Worm (Caenorhabditis elegans) whole organism, mixed stage, embryonic: Measurements from ENCODE around the gene W08F4.13.
A peak's percentile ranks its signal among the peaks of the same experiment; 100 is the strongest.
"Not testable (repeated sequence)": the region's sequence is repeated elsewhere in the genome, so short reads cannot be mapped to it uniquely, and the experiment has no call there.

Source experiments
- M03D4.4 ChIP-seq: sonication (generic microtip); optimal IDR thresholded peaks from 2 replicates; lab custom pipeline; 2017; ENCODE audit warnings: mild to moderate bottlenecking, missing genetic modification characterization, missing compliant biosample characterization
- bed-3 ChIP-seq: fragments of 200-800 bp; sonication (Bioruptor generic); optimal IDR thresholded peaks from 3 replicates; lab custom pipeline; 2018; ENCODE audit warnings: mild to moderate bottlenecking, missing genetic modification characterization, moderate library complexity, missing compliant biosample characterization
- blmp-1 ChIP-seq: fragments of 150-350 bp; optimal IDR thresholded peaks from 2 replicates; lab custom pipeline; 2014; ENCODE audit warnings: missing biosample characterization, missing genetic modification characterization
- ceh-39 ChIP-seq: fragments of 150-350 bp; optimal IDR thresholded peaks from 2 replicates; lab custom pipeline; 2014; ENCODE audit warnings: missing biosample characterization, missing genetic modification characterization
- ceh-43 ChIP-seq: fragments of 200-800 bp; sonication (Bioruptor generic); optimal IDR thresholded peaks from 2 replicates; lab custom pipeline; 2018; ENCODE audit warnings: mild to moderate bottlenecking, missing genetic modification characterization, moderate library complexity, missing compliant biosample characterization
- ceh-83 ChIP-seq: fragments of 200-800 bp; sonication (Bioruptor generic); optimal IDR thresholded peaks from 2 replicates; lab custom pipeline; 2018; ENCODE audit warnings: mild to moderate bottlenecking, missing genetic modification characterization, missing compliant biosample characterization
- ces-1 ChIP-seq: fragments of 150-350 bp; optimal IDR thresholded peaks from 2 replicates; lab custom pipeline; 2014; ENCODE audit warnings: missing biosample characterization, missing genetic modification reagents, missing genetic modification characterization
- cnd-1 ChIP-seq: fragments of 200-800 bp; sonication (Bioruptor generic); optimal IDR thresholded peaks from 2 replicates; lab custom pipeline; 2018; ENCODE audit warnings: mild to moderate bottlenecking, missing genetic modification characterization, missing compliant biosample characterization
- drap-1 ChIP-seq: fragments of 200-800 bp; sonication (Bioruptor generic); optimal IDR thresholded peaks from 3 replicates; lab custom pipeline; 2018; ENCODE audit warnings: mild to moderate bottlenecking, missing genetic modification characterization, missing compliant biosample characterization
- elt-1 ChIP-seq: sonication (generic microtip); optimal IDR thresholded peaks from 2 replicates; lab custom pipeline; 2017; ENCODE audit warnings: missing genetic modification characterization, mild to moderate bottlenecking, missing compliant biosample characterization, antibody characterized with exemption, moderate library complexity, borderline replicate concordance; ENCODE audit not compliant: insufficient read depth
- elt-3 ChIP-seq: fragments of 150-350 bp; optimal IDR thresholded peaks from 2 replicates; lab custom pipeline; 2014; ENCODE audit warnings: missing biosample characterization, missing genetic modification characterization
- flh-1 ChIP-seq: fragments of 200-800 bp; sonication (Bioruptor generic); optimal IDR thresholded peaks from 2 replicates; lab custom pipeline; 2018; ENCODE audit warnings: mild to moderate bottlenecking, missing genetic modification characterization, moderate library complexity, missing compliant biosample characterization
- ham-2 ChIP-seq: fragments of 200-800 bp; sonication (Bioruptor generic); optimal IDR thresholded peaks from 2 replicates; lab custom pipeline; 2018; ENCODE audit warnings: mild to moderate bottlenecking, missing genetic modification characterization, missing compliant biosample characterization
- hlh-1 ChIP-seq: fragments of 150-350 bp; optimal IDR thresholded peaks from 2 replicates; lab custom pipeline; 2014; ENCODE audit warnings: missing biosample characterization, missing genetic modification reagents, missing genetic modification characterization
- lin-13 ChIP-seq: fragments of 150-350 bp; optimal IDR thresholded peaks from 2 replicates; lab custom pipeline; 2014; ENCODE audit warnings: missing biosample characterization, missing genetic modification characterization
- lin-32 ChIP-seq: fragments of 200-800 bp; sonication (Bioruptor generic); optimal IDR thresholded peaks from 2 replicates; lab custom pipeline; 2018; ENCODE audit warnings: mild to moderate bottlenecking, missing genetic modification characterization, missing compliant biosample characterization
- lsy-2 ChIP-seq: fragments of 150-350 bp; optimal IDR thresholded peaks from 2 replicates; lab custom pipeline; 2014; ENCODE audit warnings: missing biosample characterization, missing genetic modification characterization
- mab-5 ChIP-seq: fragments of 150-350 bp; optimal IDR thresholded peaks from 2 replicates; lab custom pipeline; 2014; ENCODE audit warnings: missing biosample characterization, missing genetic modification characterization
- mep-1 ChIP-seq: fragments of 150-350 bp; optimal IDR thresholded peaks from 2 replicates; lab custom pipeline; 2017; ENCODE audit warnings: missing biosample characterization, missing genetic modification reagents, missing genetic modification characterization, inconsistent platforms
- mls-2 ChIP-seq: sonication (generic microtip); optimal IDR thresholded peaks from 2 replicates; lab custom pipeline; 2016; ENCODE audit warnings: mild to moderate bottlenecking, missing genetic modification characterization, moderate library complexity, missing compliant biosample characterization
- nhr-12 ChIP-seq: fragments of 150-350 bp; optimal IDR thresholded peaks from 2 replicates; lab custom pipeline; 2014; ENCODE audit warnings: missing biosample characterization, missing genetic modification characterization
- nhr-2 ChIP-seq: fragments of 150-350 bp; optimal IDR thresholded peaks from 2 replicates; lab custom pipeline; 2014; ENCODE audit warnings: missing biosample characterization, missing genetic modification characterization
- nhr-237 ChIP-seq: fragments of 150-350 bp; optimal IDR thresholded peaks from 2 replicates; lab custom pipeline; 2014; ENCODE audit warnings: missing biosample characterization, missing genetic modification characterization
- nhr-28 ChIP-seq: fragments of 150-350 bp; optimal IDR thresholded peaks from 2 replicates; lab custom pipeline; 2014; ENCODE audit warnings: missing biosample characterization, missing genetic modification characterization
- nhr-76 ChIP-seq: sonication (generic microtip); optimal IDR thresholded peaks from 2 replicates; lab custom pipeline; 2017; ENCODE audit warnings: missing biosample characterization, missing genetic modification characterization
- pha-4 ChIP-seq: fragments of 150-350 bp; optimal IDR thresholded peaks from 2 replicates; lab custom pipeline; 2018; ENCODE audit warnings: missing biosample characterization, missing genetic modification reagents, missing genetic modification characterization
- sem-2 ChIP-seq: fragments of 200-800 bp; sonication (Bioruptor generic); optimal IDR thresholded peaks from 2 replicates; lab custom pipeline; 2018; ENCODE audit warnings: mild to moderate bottlenecking, missing genetic modification characterization, missing compliant biosample characterization
- snpc-4 ChIP-seq: fragments of 150-350 bp; optimal IDR thresholded peaks from 2 replicates; lab custom pipeline; 2014; ENCODE audit warnings: missing biosample characterization, missing genetic modification characterization
- sptf-1 ChIP-seq: sonication (generic microtip); optimal IDR thresholded peaks from 2 replicates; lab custom pipeline; 2017; ENCODE audit warnings: mild to moderate bottlenecking, missing genetic modification characterization, moderate library complexity, missing compliant biosample characterization
- tbx-8 ChIP-seq: fragments of 200-800 bp; sonication (Bioruptor generic); optimal IDR thresholded peaks from 2 replicates; lab custom pipeline; 2018; ENCODE audit warnings: mild to moderate bottlenecking, missing genetic modification characterization, moderate library complexity, missing compliant biosample characterization
- unc-120 ChIP-seq: sonication (generic microtip); optimal IDR thresholded peaks from 2 replicates; lab custom pipeline; 2017; ENCODE audit warnings: missing genetic modification characterization, missing compliant biosample characterization; ENCODE audit not compliant: poor library complexity, severe bottlenecking
- unc-39 ChIP-seq: fragments of 150-350 bp; optimal IDR thresholded peaks from 2 replicates; lab custom pipeline; 2014; ENCODE audit warnings: missing biosample characterization, missing genetic modification characterization
- unc-62 ChIP-seq: fragments of 150-350 bp; optimal IDR thresholded peaks from 2 replicates; lab custom pipeline; 2014; ENCODE audit warnings: missing biosample characterization, missing genetic modification reagents, missing genetic modification characterization
- zip-8 ChIP-seq: fragments of 150-350 bp; optimal IDR thresholded peaks from 2 replicates; lab custom pipeline; 2014; ENCODE audit warnings: missing biosample characterization, missing genetic modification characterization

Gene W08F4.13

ce11 chrII:593221-593620 lies 8.6 kb downstream of the W08F4.13 start, which contains the start of gene W08F4.1:
Gene W08F4.1 (plus strand): TSS chrII:593521.
- not testable (repeated sequence) for TF ChIP-seq pha-4 (tag; lab: Kevin White, UChicago); hlh-1 (tag; lab: Kevin White, UChicago); bed-3
- TF ChIP-seq, all 35 proteins: peak for 0; not testable (repeated sequence) for 35

ce11 chrII:596702-597101 lies 12.1 kb downstream of the W08F4.13 start:
- TF ChIP-seq nhr-76 = no peak
- no peak for TF ChIP-seq unc-39 (tag; lab: Kevin White, UChicago)
- TF ChIP-seq ces-1 (GFP tag; lab: Kevin White, UChicago) = no peak
- TF ChIP-seq zip-8 (tag; lab: Kevin White, UChicago) = no peak
- TF ChIP-seq mep-1 (tag; lab: Kevin White, UChicago) = no peak
- TF ChIP-seq M03D4.4 (tag; lab: Kevin White, UChicago) = no peak
- TF ChIP-seq sem-2 (GFP tag; lab: Kevin White, UChicago) = no peak
- TF ChIP-seq nhr-2 (tag; lab: Kevin White, UChicago) = no peak
- no peak for TF ChIP-seq ceh-43 (GFP tag; lab: Kevin White, UChicago)

- TF ChIP-seq lsy-2 (tag; lab: Kevin White, UChicago) (no peak), elt-1 (tag; lab: Kevin White, UChicago) (no peak), ces-1 (GFP tag; lab: Kevin White, UChicago) (peak; percentile 32), nhr-237 (tag; lab: Kevin White, UChicago) (no peak), mep-1 (tag; lab: Kevin White, UChicago) (no peak), pha-4 (tag; lab: Kevin White, UChicago) (peak; percentile 51)
These were observed 16.7 kb downstream of the W08F4.13 start for ce11 chrII:601305-601704.

- TF ChIP-seq ceh-39 (tag; lab: Kevin White, UChicago) (no peak), ham-2 (GFP tag; lab: Kevin White, UChicago) (no peak), elt-3 (tag; lab: Kevin White, UChicago) (no peak), unc-62 (no peak), cnd-1 (no peak), lsy-2 (tag; lab: Kevin White, UChicago) (no peak), unc-120 (tag; lab: Kevin White, UChicago) (no peak), mep-1 (tag; lab: Kevin White, UChicago) (no peak), sem-2 (GFP tag; lab: Kevin White, UChicago) (no peak), nhr-2 (tag; lab: Kevin White, UChicago) (no peak), elt-1 (tag; lab: Kevin White, UChicago) (no peak), blmp-1 (tag; lab: Kevin White, UChicago) (no peak), sptf-1 (tag; lab: Kevin White, UChicago) (no peak), tbx-8 (no peak), hlh-1 (tag; lab: Kevin White, UChicago) (no peak), pha-4 (tag; lab: Kevin White, UChicago) (no peak), nhr-12 (tag; lab: Kevin White, UChicago) (no peak)
These were observed 17.4 kb downstream of the W08F4.13 start, which contains the start of gene nhl-3 for ce11 chrII:602020-602419. Gene nhl-3 (minus strand): TSS chrII:602120.

ce11 chrII:602969-603368 lies 18.4 kb downstream of the W08F4.13 start:
- TF ChIP-seq drap-1 (no peak), ceh-43 (GFP tag; lab: Kevin White, UChicago) (no peak), lin-32 (GFP tag; lab: Kevin White, UChicago) (no peak), nhr-12 (tag; lab: Kevin White, UChicago) (no peak), nhr-2 (tag; lab: Kevin White, UChicago) (no peak), lin-13 (tag; lab: Kevin White, UChicago) (no peak), cnd-1 (no peak), pha-4 (tag; lab: Kevin White, UChicago) (no peak), unc-62 (peak; percentile 95), unc-39 (tag; lab: Kevin White, UChicago) (no peak), hlh-1 (tag; lab: Kevin White, UChicago) (peak; percentile 90), bed-3 (no peak), ceh-39 (tag; lab: Kevin White, UChicago) (no peak), mab-5 (tag; lab: Kevin White, UChicago) (peak; percentile 79), blmp-1 (tag; lab: Kevin White, UChicago) (no peak), sptf-1 (tag; lab: Kevin White, UChicago) (no peak), nhr-76 (no peak), unc-120 (tag; lab: Kevin White, UChicago) (peak; percentile 3), sem-2 (GFP tag; lab: Kevin White, UChicago) (no peak), flh-1 (GFP tag; lab: Kevin White, UChicago) (no peak), elt-3 (tag; lab: Kevin White, UChicago) (no peak), lsy-2 (tag; lab: Kevin White, UChicago) (peak; percentile 1), snpc-4 (tag; lab: Kevin White, UChicago) (no peak), ceh-83 (GFP tag; lab: Kevin White, UChicago) (no peak), nhr-28 (tag; lab: Kevin White, UChicago) (no peak), ces-1 (GFP tag; lab: Kevin White, UChicago) (peak; percentile 76), mls-2 (tag; lab: Kevin White, UChicago) (no peak)
